Fruit fly (Drosophila melanogaster) whole organism, embryonic: ENCODE measurements around the gene CG8568.

Source experiments
- Ada2b ChIP-seq: fragments of 200-800 bp; sonication (Bioruptor generic); IDR thresholded peaks from 2 replicates; pipeline ENCODE4 v1.3.6; 2022; ENCODE audit warnings: missing biosample characterization, missing genetic modification characterization
- CG11504 ChIP-seq: fragments of 200-800 bp; sonication (Bioruptor generic); optimal IDR thresholded peaks from 3 replicates; lab custom pipeline; 2019; ENCODE audit warnings: missing biosample characterization, mild to moderate bottlenecking, missing genetic modification characterization, moderate library complexity
- CG12942 ChIP-seq: fragments of 200-800 bp; sonication (Bioruptor generic); optimal IDR thresholded peaks from 3 replicates; lab custom pipeline; 2016; ENCODE audit warnings: missing biosample characterization, missing genetic modification characterization
- CG13287 ChIP-seq: fragments of 200-800 bp; sonication (Bioruptor generic); IDR thresholded peaks from 2 replicates; pipeline ENCODE4 v1.3.6; 2022; ENCODE audit warnings: missing biosample characterization, missing genetic modification characterization; ENCODE audit not compliant: partially characterized antibody
- CG15514 ChIP-seq: fragments of 200-800 bp; sonication (Bioruptor generic); optimal IDR thresholded peaks from 3 replicates; lab custom pipeline; 2017; ENCODE audit warnings: missing biosample characterization, missing genetic modification characterization, mild to moderate bottlenecking, moderate library complexity, missing genetic modification reagents
- CG1647 ChIP-seq: fragments of 200-800 bp; sonication (Bioruptor generic); optimal IDR thresholded peaks from 3 replicates; lab custom pipeline; 2016; ENCODE audit warnings: missing biosample characterization, missing genetic modification characterization
- CG16815 ChIP-seq: fragments of 200-800 bp; sonication (Bioruptor generic); optimal IDR thresholded peaks from 3 replicates; lab custom pipeline; 2017; ENCODE audit warnings: missing biosample characterization, mild to moderate bottlenecking, missing genetic modification characterization
- CG1792 ChIP-seq: fragments of 200-800 bp; sonication (Bioruptor generic); optimal IDR thresholded peaks from 2 replicates; lab custom pipeline; 2016; ENCODE audit warnings: missing biosample characterization, missing genetic modification characterization
- CG18599 ChIP-seq: fragments of 200-800 bp; sonication (Bioruptor generic); optimal IDR thresholded peaks from 3 replicates; lab custom pipeline; 2017; ENCODE audit warnings: missing biosample characterization, missing genetic modification characterization, mild to moderate bottlenecking, moderate library complexity, missing genetic modification reagents
- CG31224 ChIP-seq: fragments of 200-800 bp; sonication (Bioruptor generic); IDR thresholded peaks from 2 replicates; pipeline ENCODE4 v1.3.6; 2022; ENCODE audit warnings: missing biosample characterization, missing genetic modification characterization
- CG3163 ChIP-seq: fragments of 200-800 bp; sonication (Bioruptor generic); optimal IDR thresholded peaks from 3 replicates; lab custom pipeline; 2016; ENCODE audit warnings: missing biosample characterization, missing genetic modification characterization
- CG32532 ChIP-seq: fragments of 200-800 bp; sonication (Bioruptor generic); IDR thresholded peaks from 2 replicates; pipeline ENCODE4 v1.3.6; 2022; ENCODE audit warnings: missing biosample characterization, missing genetic modification characterization
- CG32772 ChIP-seq: fragments of 200-800 bp; sonication (Bioruptor generic); IDR thresholded peaks from 2 replicates; pipeline ENCODE4 v1.3.6; 2022; ENCODE audit warnings: missing biosample characterization, missing genetic modification characterization
- CG4730 ChIP-seq: fragments of 200-800 bp; sonication (Bioruptor generic); IDR thresholded peaks from 2 replicates; pipeline ENCODE4 v1.3.6; 2022; ENCODE audit warnings: missing biosample characterization, missing genetic modification characterization
- CG7987 ChIP-seq: fragments of 200-800 bp; sonication (Bioruptor generic); optimal IDR thresholded peaks from 2 replicates; lab custom pipeline; 2018; ENCODE audit warnings: missing biosample characterization, mild to moderate bottlenecking, missing genetic modification characterization, moderate library complexity
- CG8281 ChIP-seq: fragments of 200-800 bp; sonication (Bioruptor generic); optimal IDR thresholded peaks from 2 replicates; lab custom pipeline; 2018; ENCODE audit warnings: missing biosample characterization, mild to moderate bottlenecking, missing genetic modification characterization, moderate library complexity
- CG8765 ChIP-seq: fragments of 200-800 bp; sonication (Bioruptor generic); IDR thresholded peaks from 2 replicates; pipeline ENCODE4 v1.3.6; 2022; ENCODE audit warnings: missing biosample characterization, missing genetic modification characterization
- CG8944 ChIP-seq: fragments of 200-800 bp; sonication (Bioruptor generic); optimal IDR thresholded peaks from 3 replicates; lab custom pipeline; 2016; ENCODE audit warnings: missing biosample characterization, missing genetic modification characterization
- Dip3 ChIP-seq: fragments of 200-800 bp; sonication (Bioruptor generic); optimal IDR thresholded peaks from 3 replicates; lab custom pipeline; 2016; ENCODE audit warnings: missing biosample characterization, missing genetic modification characterization
- E2f1 ChIP-seq: fragments of 200-800 bp; sonication (Bioruptor generic); IDR thresholded peaks from 2 replicates; pipeline ENCODE4 v1.3.6; 2022; ENCODE audit warnings: missing biosample characterization, missing genetic modification characterization
- Fer1 ChIP-seq: fragments of 200-800 bp; sonication (Bioruptor generic); optimal IDR thresholded peaks from 2 replicates; lab custom pipeline; 2017; ENCODE audit warnings: missing biosample characterization, mild to moderate bottlenecking, missing genetic modification characterization
- Fer2 ChIP-seq: fragments of 200-800 bp; sonication (Bioruptor generic); optimal IDR thresholded peaks from 2 replicates; lab custom pipeline; 2018; ENCODE audit warnings: missing biosample characterization, mild to moderate bottlenecking, missing genetic modification characterization, moderate library complexity
- HHEX ChIP-seq: fragments of 200-800 bp; sonication (Bioruptor generic); optimal IDR thresholded peaks from 3 replicates; lab custom pipeline; 2017; ENCODE audit warnings: missing biosample characterization, mild to moderate bottlenecking, missing genetic modification characterization, missing genetic modification reagents
- Kr ChIP-seq: fragments of 200-800 bp; sonication (Bioruptor generic); optimal IDR thresholded peaks from 2 replicates; lab custom pipeline; 2017; ENCODE audit warnings: missing biosample characterization, mild to moderate bottlenecking, missing genetic modification characterization
- Med ChIP-seq: fragments of 200-800 bp; sonication (Bioruptor generic); peaks from one replicate; lab custom pipeline; 2016; ENCODE audit warnings: missing biosample characterization, missing genetic modification characterization, mild to moderate bottlenecking, inconsistent platforms, moderate library complexity
- Meics ChIP-seq: fragments of 200-800 bp; sonication (Bioruptor generic); optimal IDR thresholded peaks from 2 replicates; lab custom pipeline; 2017; ENCODE audit warnings: missing biosample characterization, mild to moderate bottlenecking, missing genetic modification characterization
- NC2β ChIP-seq: fragments of 200-800 bp; sonication (Bioruptor generic); optimal IDR thresholded peaks from 2 replicates; lab custom pipeline; 2016; ENCODE audit warnings: missing biosample characterization, missing genetic modification characterization
- Rx ChIP-seq: fragments of 200-800 bp; sonication (Bioruptor generic); IDR thresholded peaks from 2 replicates; pipeline ENCODE4 v1.3.6; 2022; ENCODE audit warnings: missing biosample characterization, missing genetic modification characterization
- Sox102F ChIP-seq: fragments of 200-800 bp; sonication (Bioruptor generic); optimal IDR thresholded peaks from 2 replicates; lab custom pipeline; 2018; ENCODE audit warnings: missing biosample characterization, mild to moderate bottlenecking, missing genetic modification characterization, moderate library complexity
- ab ChIP-seq: fragments of 200-800 bp; sonication (Bioruptor generic); optimal IDR thresholded peaks from 2 replicates; lab custom pipeline; 2016; ENCODE audit warnings: missing biosample characterization, missing genetic modification characterization
- ara ChIP-seq: fragments of 200-800 bp; sonication (Bioruptor generic); IDR thresholded peaks from 2 replicates; pipeline ENCODE4 v1.3.6; 2022; ENCODE audit warnings: missing biosample characterization, missing genetic modification characterization
- bsh ChIP-seq, 2 experiments: fragments of 200-800 bp; sonication (Bioruptor generic); optimal IDR thresholded peaks; 2 replicates each; lab custom pipeline; 2017 to 2018; ENCODE audit warnings: mild to moderate bottlenecking in 2 of 2, missing biosample characterization in 2 of 2, missing genetic modification characterization in 2 of 2, moderate library complexity in 1 of 2
- crol ChIP-seq: fragments of 200-800 bp; sonication (Bioruptor generic); IDR thresholded peaks from 2 replicates; pipeline ENCODE4 v1.3.6; 2022; ENCODE audit warnings: missing biosample characterization, missing genetic modification characterization
- exex ChIP-seq: fragments of 200-800 bp; sonication (Bioruptor generic); optimal IDR thresholded peaks from 4 replicates; lab custom pipeline; 2018; ENCODE audit warnings: missing biosample characterization, mild to moderate bottlenecking, missing genetic modification characterization, moderate library complexity
- grn ChIP-seq: fragments of 200-800 bp; sonication (Bioruptor generic); optimal IDR thresholded peaks from 3 replicates; lab custom pipeline; 2017; ENCODE audit warnings: missing biosample characterization, missing genetic modification characterization
- ken ChIP-seq: fragments of 200-800 bp; sonication (Bioruptor generic); IDR thresholded peaks from 3 replicates; pipeline ENCODE4 v1.3.6; 2022; ENCODE audit warnings: missing biosample characterization, missing genetic modification characterization
- lab ChIP-seq: fragments of 200-800 bp; sonication (Bioruptor generic); optimal IDR thresholded peaks from 3 replicates; lab custom pipeline; 2017; ENCODE audit warnings: missing biosample characterization, missing genetic modification characterization, mild to moderate bottlenecking, moderate library complexity, missing genetic modification reagents
- lilli ChIP-seq: fragments of 200-800 bp; sonication (Bioruptor generic); optimal IDR thresholded peaks from 3 replicates; lab custom pipeline; 2016; ENCODE audit warnings: missing biosample characterization, missing genetic modification characterization
- lola ChIP-seq, 3 experiments: fragments of >200 bp in 2 of 3; fragments of 200-800 bp in 1 of 3; sonication (Bioruptor generic) in 1 of 3; optimal IDR thresholded peaks; 2 replicates each; lab custom pipeline; 2017 to 2019; ENCODE audit warnings: missing biosample characterization in 3 of 3, missing genetic modification characterization in 3 of 3, mild to moderate bottlenecking in 1 of 3, moderate library complexity in 1 of 3
- mam ChIP-seq: fragments of 200-800 bp; sonication (Bioruptor generic); optimal IDR thresholded peaks from 3 replicates; lab custom pipeline; 2016; ENCODE audit warnings: missing biosample characterization, missing genetic modification characterization
- p53 ChIP-seq: fragments of 200-800 bp; sonication (Bioruptor generic); optimal IDR thresholded peaks from 2 replicates; lab custom pipeline; 2016; ENCODE audit warnings: missing biosample characterization, missing genetic modification characterization
- pb ChIP-seq: fragments of 200-800 bp; sonication (Bioruptor generic); optimal IDR thresholded peaks from 3 replicates; lab custom pipeline; 2016; ENCODE audit warnings: missing biosample characterization, missing genetic modification characterization
- phol ChIP-seq: fragments of 200-800 bp; sonication (Bioruptor generic); optimal IDR thresholded peaks from 3 replicates; lab custom pipeline; 2018; ENCODE audit warnings: missing biosample characterization, mild to moderate bottlenecking, missing genetic modification characterization, moderate library complexity
- sd ChIP-seq: fragments of 200-800 bp; sonication (Bioruptor generic); optimal IDR thresholded peaks from 3 replicates; lab custom pipeline; 2018; ENCODE audit warnings: missing biosample characterization, mild to moderate bottlenecking, missing genetic modification characterization, moderate library complexity
- sens ChIP-seq: fragments of 200-800 bp; sonication (Bioruptor generic); peaks from one replicate; lab custom pipeline; 2016; ENCODE audit warnings: missing biosample characterization, missing genetic modification characterization
- tio ChIP-seq: fragments of 200-800 bp; sonication (Bioruptor generic); optimal IDR thresholded peaks from 2 replicates; lab custom pipeline; 2017; ENCODE audit warnings: missing biosample characterization, missing genetic modification characterization, inconsistent platforms
- trh ChIP-seq: fragments of 200-800 bp; sonication (Bioruptor generic); optimal IDR thresholded peaks from 2 replicates; lab custom pipeline; 2016; ENCODE audit warnings: missing biosample characterization, missing genetic modification characterization
- usp ChIP-seq: fragments of >200 bp; optimal IDR thresholded peaks from 2 replicates; lab custom pipeline; 2017; ENCODE audit warnings: missing biosample characterization, missing genetic modification characterization
- zfh1 ChIP-seq: fragments of 200-800 bp; sonication (Bioruptor generic); IDR thresholded peaks from 3 replicates; pipeline ENCODE4 v1.3.6; 2022; ENCODE audit warnings: missing biosample characterization, missing genetic modification characterization

CG8568 gene

dm6 chrX:17491184-17491583, 38.8 kb upstream of the CG8568 start (continued):
- TF ChIP-seq CG8281: no peak
- no peak for TF ChIP-seq CG1647 (GFP tag; lab: Kevin White, UChicago)
- TF ChIP-seq Rx (GFP tag; lab: Robert Waterston, UW): peak; percentile 58; the same call in 1 of the 2 replicates
- TF ChIP-seq pb (GFP tag; lab: Kevin White, UChicago): no peak
- TF ChIP-seq E2f1 (GFP tag; lab: Robert Waterston, UW): peak; percentile 68
- peak; percentile 53 for TF ChIP-seq CG18599
- TF ChIP-seq Meics (GFP tag; lab: Kevin White, UChicago): peak; percentile 46
- TF ChIP-seq CG12942 (GFP tag; lab: Kevin White, UChicago): no peak
- TF ChIP-seq ara (GFP tag; lab: Robert Waterston, UW): peak; percentile 80
- TF ChIP-seq CG8765: peak; percentile 62; the same call in 1 of the 2 replicates
- TF ChIP-seq, all 482 proteins: peak for 238

- TF ChIP-seq usp (GFP tag; lab: Kevin White, UChicago): no peak
- TF ChIP-seq CG3163 (GFP tag; lab: Kevin White, UChicago): no peak
- TF ChIP-seq CG13287: no peak
- no peak for TF ChIP-seq NC2β
- no peak for TF ChIP-seq mam (GFP tag; lab: Kevin White, UChicago)
- no peak for TF ChIP-seq CG32772 (GFP tag; lab: Robert Waterston, UW)
- peak; percentile 12 for TF ChIP-seq grn (GFP tag; lab: Kevin White, UChicago)
- no peak for TF ChIP-seq Fer2 (tag; lab: Kevin White, UChicago)
- TF ChIP-seq CG7987 (GFP tag; lab: Kevin White, UChicago): no peak
- TF ChIP-seq CG16815 (GFP tag; lab: Kevin White, UChicago): no peak
- 0 out of 2 replicates have a peak, but pooled peaks have one; percentile 16 for TF ChIP-seq crol (GFP tag; lab: Robert Waterston, UW)
- peak; percentile 40 for TF ChIP-seq sd
- TF ChIP-seq, all 482 proteins: peak for 3
These were observed 38.1 kb upstream of the CG8568 start for dm6 chrX:17490462-17490861.

dm6 chrX:17489853-17490252, 37.5 kb upstream of the CG8568 start:
- TF ChIP-seq CG11504 (tag; lab: Kevin White, UChicago) (peak; percentile 20), phol (tag; lab: Kevin White, UChicago) (peak; percentile 2), Med (GFP tag; lab: Kevin White, UChicago) (peak; percentile 56), bsh (GFP tag; optimal IDR thresholded peaks at IDR 0.05; lab: Kevin White, UChicago) (peak in 1 of 2 experiments; percentile 13), Sox102F (GFP tag; lab: Kevin White, UChicago) (peak; percentile 21), CG15514 (GFP tag; lab: Kevin White, UChicago) (no peak), Dip3 (GFP tag; lab: Kevin White, UChicago) (no peak), trh (no peak), CG4730 (GFP tag; lab: Robert Waterston, UW) (no peak), lilli (GFP tag; lab: Kevin White, UChicago) (peak; percentile 4), Ada2b (0 out of 2 replicates have a peak, but pooled peaks have one; percentile 34), CG8944 (GFP tag; lab: Kevin White, UChicago) (no peak), Fer1 (no peak), ab (GFP tag; lab: Kevin White, UChicago) (no peak), sens (GFP tag; lab: Kevin White, UChicago) (peak; percentile 65), CG32532 (GFP tag; lab: Robert Waterston, UW) (0 out of 2 replicates have a peak, but pooled peaks have one; percentile 29), p53 (GFP tag; lab: Kevin White, UChicago) (no peak), ken (GFP tag; lab: Robert Waterston, UW) (no peak), CG8281 (no peak), zfh1 (no peak), CG1792 (GFP tag; lab: Kevin White, UChicago) (no peak), Kr (no peak), HHEX (GFP tag; lab: Kevin White, UChicago) (peak; percentile 15), lola (GFP tag; optimal IDR thresholded peaks at IDR 0.05; lab: Kevin White, UChicago) (no peak), tio (peak; percentile 5), lab (GFP tag; lab: Kevin White, UChicago) (peak; percentile 17), CG31224 (no peak), exex (no peak)
